Fruit fly (Drosophila melanogaster): Measurements from ENCODE around the gene Bgb.

Bgb gene

dm6 chr3L:1602064-1602832 is 37.3 kb upstream of the Bgb start, which contains the start of gene CG12104:
Gene CG12104, minus strand, starts transcription at chr3L:1602674.
- no peak for TF ChIP-seq topi (GFP tag; optimal IDR thresholded peaks at IDR 0.05)
- 0 out of 3 replicates have a peak, but pooled peaks have one; percentile 30 for TF ChIP-seq eg (GFP tag; IDR thresholded peaks at IDR 0.05)
- TF ChIP-seq CG11294 (GFP tag; IDR thresholded peaks at IDR 0.05): no peak
- peak; percentile 99 for TF ChIP-seq svp (GFP tag)
- TF ChIP-seq acj6 (GFP tag; optimal IDR thresholded peaks at IDR 0.05): no peak
- no peak for TF ChIP-seq cyc (GFP tag; optimal IDR thresholded peaks at IDR 0.05)
- no peak for TF ChIP-seq Sox14 (GFP tag; optimal IDR thresholded peaks at IDR 0.05)
- TF ChIP-seq Hr39 (GFP tag; optimal IDR thresholded peaks at IDR 0.05): no peak
- no peak for TF ChIP-seq CG6792 (GFP tag; optimal IDR thresholded peaks at IDR 0.05)
- TF ChIP-seq Ets21C (GFP tag; optimal IDR thresholded peaks at IDR 0.05): no peak
- no peak for TF ChIP-seq net (GFP tag; optimal IDR thresholded peaks at IDR 0.05)
- TF ChIP-seq ss (GFP tag; optimal IDR thresholded peaks at IDR 0.05): peak in 1 of 2 experiments; percentile 2
- TF ChIP-seq CG9139 (GFP tag; optimal IDR thresholded peaks at IDR 0.05): no peak
- TF ChIP-seq dsx (GFP tag; optimal IDR thresholded peaks at IDR 0.05; ENCODE audit: poor library complexity, severe bottlenecking): no peak
- TF ChIP-seq CG6163 (GFP tag; IDR thresholded peaks at IDR 0.05): 0 out of 3 replicates have a peak, but pooled peaks have one; percentile 24
- no peak for TF ChIP-seq Met (GFP tag; optimal IDR thresholded peaks at IDR 0.05)
- TF ChIP-seq Eip78C (GFP tag): peak; percentile 64
- no peak for TF ChIP-seq CG4318 (GFP tag; optimal IDR thresholded peaks at IDR 0.05)
- peak; percentile 77 for TF ChIP-seq fkh (GFP tag; optimal IDR thresholded peaks at IDR 0.05)
- TF ChIP-seq CG1621 (tag; optimal IDR thresholded peaks at IDR 0.05): no peak
- TF ChIP-seq Ets96B (tag; optimal IDR thresholded peaks at IDR 0.05): no peak
- TF ChIP-seq CG6276 (GFP tag; optimal IDR thresholded peaks at IDR 0.05): no peak
- TF ChIP-seq CG3919 (GFP tag; optimal IDR thresholded peaks at IDR 0.05): no peak
- TF ChIP-seq OdsH (GFP tag; optimal IDR thresholded peaks at IDR 0.05): no peak
- no peak for TF ChIP-seq lz (GFP tag; optimal IDR thresholded peaks at IDR 0.05)

- TF ChIP-seq Sox14 (GFP tag; optimal IDR thresholded peaks at IDR 0.05) (no peak), CG7368 (GFP tag; optimal IDR thresholded peaks at IDR 0.05) (no peak), CG4318 (GFP tag; optimal IDR thresholded peaks at IDR 0.05) (no peak), CG15336 (GFP tag; IDR thresholded peaks at IDR 0.05) (no peak), CG31627 (GFP tag; optimal IDR thresholded peaks at IDR 0.05) (no peak), CG16779 (tag; optimal IDR thresholded peaks at IDR 0.05) (no peak)
These were observed 36.7 kb upstream of the Bgb start, which contains the start of the genes CG18170 and CG33791 for dm6 chr3L:1602833-1603128. Gene CG18170, plus strand, starts transcription at chr3L:1602954. Gene CG33791, plus strand, starts transcription at chr3L:1602954.

- no peak for TF ChIP-seq CG1621 (tag; optimal IDR thresholded peaks at IDR 0.05)
- no peak for TF ChIP-seq pdm3 (GFP tag; optimal IDR thresholded peaks at IDR 0.05)
- TF ChIP-seq fd85E (GFP tag; optimal IDR thresholded peaks at IDR 0.05): no peak
- TF ChIP-seq Sox14 (GFP tag; optimal IDR thresholded peaks at IDR 0.05): peak; percentile 9
- no peak for TF ChIP-seq CG7368 (GFP tag; optimal IDR thresholded peaks at IDR 0.05)
- no peak for TF ChIP-seq salr (GFP tag; optimal IDR thresholded peaks at IDR 0.05)
- TF ChIP-seq CG8119 (GFP tag; IDR thresholded peaks at IDR 0.05): peak; percentile 28; the same call in 1 of the 3 replicates
- TF ChIP-seq OdsH (GFP tag; optimal IDR thresholded peaks at IDR 0.05): no peak
- no peak for TF ChIP-seq Ets96B (tag; optimal IDR thresholded peaks at IDR 0.05)
- TF ChIP-seq topi (GFP tag; optimal IDR thresholded peaks at IDR 0.05): no peak
- no peak for TF ChIP-seq fkh (GFP tag; optimal IDR thresholded peaks at IDR 0.05)
- TF ChIP-seq CG10631 (GFP tag; optimal IDR thresholded peaks at IDR 0.05): peak; percentile 19
- no peak for TF ChIP-seq CG11902 (GFP tag; optimal IDR thresholded peaks at IDR 0.05)
- TF ChIP-seq Sox102F (GFP tag; optimal IDR thresholded peaks at IDR 0.05): no peak
- no peak for TF ChIP-seq Sox15 (GFP tag; optimal IDR thresholded peaks at IDR 0.05)
- TF ChIP-seq CG31627 (GFP tag; optimal IDR thresholded peaks at IDR 0.05): no peak
- no peak for TF ChIP-seq CG3032 (tag; optimal IDR thresholded peaks at IDR 0.05)
- no peak for TF ChIP-seq vri (GFP tag; optimal IDR thresholded peaks at IDR 0.05)
- TF ChIP-seq CG11762 (GFP tag; optimal IDR thresholded peaks at IDR 0.05; ENCODE audit: insufficient read depth): no peak
- TF ChIP-seq CG16779 (tag; optimal IDR thresholded peaks at IDR 0.05): no peak
- peak; percentile 46; the same call in 1 of the 2 replicates for TF ChIP-seq CG15336 (GFP tag; IDR thresholded peaks at IDR 0.05)
- peak; percentile 38 for TF ChIP-seq CG32006 (GFP tag; optimal IDR thresholded peaks at IDR 0.05)
- no peak for TF ChIP-seq CG6808 (GFP tag; optimal IDR thresholded peaks at IDR 0.05)
- TF ChIP-seq net (GFP tag; optimal IDR thresholded peaks at IDR 0.05): peak; percentile 21
- TF ChIP-seq Eip93F (GFP tag; optimal IDR thresholded peaks at IDR 0.05): no peak
- TF ChIP-seq Hr4 (GFP tag; optimal IDR thresholded peaks at IDR 0.05): peak; percentile 42
- TF ChIP-seq Hr39 (GFP tag; optimal IDR thresholded peaks at IDR 0.05): no peak
- peak; percentile 38 for TF ChIP-seq dsx (GFP tag; optimal IDR thresholded peaks at IDR 0.05; ENCODE audit: poor library complexity, severe bottlenecking)
- no peak for TF ChIP-seq ss (GFP tag; optimal IDR thresholded peaks at IDR 0.05)
- TF ChIP-seq CG6854 (GFP tag; optimal IDR thresholded peaks at IDR 0.05): no peak
- TF ChIP-seq CG6792 (GFP tag; optimal IDR thresholded peaks at IDR 0.05): no peak
These were observed 29.9 kb upstream of the Bgb start for dm6 chr3L:1609611-1610010.

All from whole organism, prepupa.